Fruit fly (Drosophila melanogaster) whole organism, pupa: ENCODE data around the gene CG1486.

ENCODE experiments used
- CG10348 ChIP-seq: fragments of 200-800 bp; sonication (Bioruptor generic); IDR thresholded peaks from 2 replicates; pipeline ENCODE4 v1.3.6; 2022; ENCODE audit warnings: missing biosample characterization, missing genetic modification characterization
- CG13204 ChIP-seq: fragments of 200-800 bp; sonication (Bioruptor generic); optimal IDR thresholded peaks from 2 replicates; lab custom pipeline; 2018; ENCODE audit warnings: missing biosample characterization, mild to moderate bottlenecking, missing genetic modification characterization, moderate library complexity
- CG4496 ChIP-seq: fragments of 200-800 bp; sonication (Bioruptor generic); IDR thresholded peaks from 3 replicates; pipeline ENCODE4 v1.3.6; 2022; ENCODE audit warnings: missing biosample characterization, missing genetic modification characterization
- CG8159 ChIP-seq: fragments of 200-800 bp; sonication (Bioruptor generic); optimal IDR thresholded peaks from 3 replicates; lab custom pipeline; 2018; ENCODE audit warnings: missing biosample characterization, mild to moderate bottlenecking, missing genetic modification characterization, moderate library complexity
- D1 ChIP-seq: fragments of 200-800 bp; sonication (Bioruptor generic); optimal IDR thresholded peaks from 2 replicates; lab custom pipeline; 2018; ENCODE audit warnings: missing biosample characterization, mild to moderate bottlenecking, missing genetic modification characterization, moderate library complexity

dm6 chrX:21365421-21365820, 41.6 kb downstream of the CG1486 start:
- no peak for TF ChIP-seq CG4496 (GFP tag; lab: Robert Waterston, UW)
- TF ChIP-seq CG10348: no peak
- no peak for TF ChIP-seq CG13204 (GFP tag; lab: Kevin White, UChicago)
- TF ChIP-seq CG8159 (tag; lab: Kevin White, UChicago): no peak
- TF ChIP-seq D1 (tag; lab: Kevin White, UChicago): no peak
